Worm (Caenorhabditis elegans) whole organism, L3 larva: ENCODE data around the gene ife-2.

ENCODE experiments used
- R02D3.7 ChIP-seq: fragments of 150-350 bp; optimal IDR thresholded peaks from 2 replicates; lab custom pipeline; 2014; ENCODE audit warnings: missing biosample characterization, missing genetic modification characterization
- ZK546.5 ChIP-seq: sonication (generic microtip); optimal IDR thresholded peaks from 2 replicates; lab custom pipeline; 2017; ENCODE audit warnings: missing biosample characterization, missing genetic modification characterization
- aly-2 ChIP-seq: fragments of 150-350 bp; optimal IDR thresholded peaks from 2 replicates; lab custom pipeline; 2014; ENCODE audit warnings: missing biosample characterization, missing genetic modification characterization
- ama-1 ChIP-seq: fragments of 150-350 bp; optimal IDR thresholded peaks from 2 replicates; lab custom pipeline; 2018
- ceh-16 ChIP-seq: sonication (generic microtip); optimal IDR thresholded peaks from 2 replicates; lab custom pipeline; 2017; ENCODE audit warnings: missing biosample characterization, missing genetic modification characterization
- ceh-82 ChIP-seq: fragments of 150-350 bp; optimal IDR thresholded peaks from 2 replicates; lab custom pipeline; 2014; ENCODE audit warnings: missing biosample characterization, missing genetic modification characterization
- ceh-9 ChIP-seq: sonication (generic microtip); optimal IDR thresholded peaks from 2 replicates; lab custom pipeline; 2018; ENCODE audit warnings: missing biosample characterization, missing genetic modification characterization
- daf-12 ChIP-seq: fragments of 150-350 bp; optimal IDR thresholded peaks from 2 replicates; lab custom pipeline; 2014; ENCODE audit warnings: missing biosample characterization, missing genetic modification reagents, missing genetic modification characterization
- elt-1 ChIP-seq: fragments of 150-350 bp; optimal IDR thresholded peaks from 2 replicates; lab custom pipeline; 2014; ENCODE audit warnings: missing biosample characterization, missing genetic modification characterization
- elt-3 ChIP-seq, 3 experiments: fragments of 150-350 bp in 1 of 3; sonication (generic microtip) in 2 of 3; optimal IDR thresholded peaks; 2 replicates in 2 of 3; 4 replicates in 1 of 3; lab custom pipeline; 2014 to 2017; ENCODE audit warnings: missing biosample characterization in 3 of 3, missing genetic modification characterization in 3 of 3
- hmg-11 ChIP-seq: sonication (generic microtip); optimal IDR thresholded peaks from 2 replicates; lab custom pipeline; 2016; ENCODE audit warnings: missing genetic modification characterization, missing compliant biosample characterization
- lin-15B ChIP-seq: fragments of 150-350 bp; optimal IDR thresholded peaks from 2 replicates; lab custom pipeline; 2014; ENCODE audit warnings: missing biosample characterization, missing genetic modification characterization
- lin-39 ChIP-seq: fragments of 150-350 bp; optimal IDR thresholded peaks from 2 replicates; lab custom pipeline; 2018; ENCODE audit warnings: missing biosample characterization, missing genetic modification reagents, missing genetic modification characterization
- lsy-12 ChIP-seq: sonication (generic microtip); optimal IDR thresholded peaks from 2 replicates; lab custom pipeline; 2016; ENCODE audit warnings: mild to moderate bottlenecking, missing genetic modification characterization, missing compliant biosample characterization
- mdl-1 ChIP-seq: fragments of 150-350 bp; optimal IDR thresholded peaks from 2 replicates; lab custom pipeline; 2014; ENCODE audit warnings: missing biosample characterization, missing genetic modification characterization
- mml-1 ChIP-seq: fragments of 150-350 bp; sonication (generic microtip); optimal IDR thresholded peaks from 3 replicates; lab custom pipeline; 2014; ENCODE audit warnings: missing biosample characterization, missing genetic modification characterization
- nfya-1 ChIP-seq: sonication (generic microtip); optimal IDR thresholded peaks from 2 replicates; lab custom pipeline; 2017; ENCODE audit warnings: missing genetic modification characterization, mild to moderate bottlenecking, missing compliant biosample characterization, antibody characterized with exemption, moderate library complexity; ENCODE audit not compliant: insufficient read depth
- nhr-11 ChIP-seq: fragments of 150-350 bp; optimal IDR thresholded peaks from 2 replicates; lab custom pipeline; 2014; ENCODE audit warnings: missing biosample characterization, missing genetic modification characterization
- nhr-12 ChIP-seq: fragments of 150-350 bp; optimal IDR thresholded peaks from 2 replicates; lab custom pipeline; 2014; ENCODE audit warnings: missing biosample characterization, missing genetic modification characterization
- nhr-23 ChIP-seq: fragments of 150-350 bp; optimal IDR thresholded peaks from 2 replicates; lab custom pipeline; 2014; ENCODE audit warnings: missing biosample characterization, missing genetic modification reagents, missing genetic modification characterization
- nhr-237 ChIP-seq: fragments of 150-350 bp; optimal IDR thresholded peaks from 2 replicates; lab custom pipeline; 2014; ENCODE audit warnings: missing biosample characterization, missing genetic modification characterization
- nhr-25 ChIP-seq: sonication (generic microtip); optimal IDR thresholded peaks from 2 replicates; lab custom pipeline; 2017; ENCODE audit warnings: missing biosample characterization, missing genetic modification characterization
- nhr-28 ChIP-seq: fragments of 150-350 bp; optimal IDR thresholded peaks from 2 replicates; lab custom pipeline; 2014; ENCODE audit warnings: missing biosample characterization, missing genetic modification characterization
- nhr-43 ChIP-seq: sonication (generic microtip); optimal IDR thresholded peaks from 2 replicates; lab custom pipeline; 2016; ENCODE audit warnings: mild to moderate bottlenecking, missing genetic modification characterization, missing compliant biosample characterization; ENCODE audit not compliant: poor library complexity, severe bottlenecking
- nhr-76 ChIP-seq: fragments of 150-350 bp; sonication (generic microtip); optimal IDR thresholded peaks from 5 replicates; lab custom pipeline; 2014; ENCODE audit warnings: missing biosample characterization, missing genetic modification characterization
- nhr-77 ChIP-seq: fragments of 150-350 bp; optimal IDR thresholded peaks from 2 replicates; lab custom pipeline; 2014; ENCODE audit warnings: missing biosample characterization, missing genetic modification characterization
- pha-4 ChIP-seq: fragments of 150-350 bp; optimal IDR thresholded peaks from 2 replicates; lab custom pipeline; 2014; ENCODE audit warnings: missing biosample characterization, missing genetic modification reagents, missing genetic modification characterization
- pqm-1 ChIP-seq: fragments of 150-350 bp; optimal IDR thresholded peaks from 2 replicates; lab custom pipeline; 2017; ENCODE audit warnings: missing biosample characterization, missing genetic modification characterization, inconsistent platforms
- sea-2 ChIP-seq: fragments of 150-350 bp; sonication (generic microtip); optimal IDR thresholded peaks from 4 replicates; lab custom pipeline; 2014; ENCODE audit warnings: missing biosample characterization, missing genetic modification reagents, missing genetic modification characterization
- skn-1 ChIP-seq: fragments of 150-350 bp; optimal IDR thresholded peaks from 2 replicates; lab custom pipeline; 2014; ENCODE audit warnings: missing biosample characterization, missing genetic modification characterization
- snpc-4 ChIP-seq: fragments of 150-350 bp; optimal IDR thresholded peaks from 2 replicates; lab custom pipeline; 2014; ENCODE audit warnings: missing biosample characterization, missing genetic modification characterization
- unc-39 ChIP-seq: sonication (generic microtip); optimal IDR thresholded peaks from 4 replicates; lab custom pipeline; 2017; ENCODE audit warnings: missing biosample characterization, missing genetic modification characterization
- ztf-4 ChIP-seq: fragments of 150-350 bp; optimal IDR thresholded peaks from 2 replicates; lab custom pipeline; 2014; ENCODE audit warnings: missing biosample characterization, missing genetic modification characterization

ife-2 gene

ce11 chrX:394709-395108 is 12.2 kb upstream of the ife-2 start, which contains the start of gene R04A9.7:
TSS of gene R04A9.7 (minus strand) at chrX:394892.
- TF ChIP-seq mml-1 (tag; lab: Kevin White, UChicago) (no peak), lsy-12 (tag; lab: Kevin White, UChicago) (no peak), nhr-11 (no peak), snpc-4 (tag; lab: Kevin White, UChicago) (no peak), elt-1 (tag; lab: Kevin White, UChicago) (no peak), ztf-4 (tag; lab: Kevin White, UChicago) (no peak), R02D3.7 (tag; lab: Kevin White, UChicago) (no peak), sea-2 (GFP tag; lab: Kevin White, UChicago) (no peak), ceh-82 (tag; lab: Kevin White, UChicago) (no peak), nhr-43 (no peak), ama-1 (lab: Kevin White, UChicago) (no peak), nhr-76 (tag; lab: Kevin White, UChicago) (no peak), nhr-23 (tag; lab: Kevin White, UChicago) (no peak), mdl-1 (tag; lab: Kevin White, UChicago) (no peak), nhr-77 (tag; lab: Kevin White, UChicago) (no peak), nhr-28 (no peak), nhr-25 (tag; lab: Kevin White, UChicago) (no peak), unc-39 (tag; lab: Kevin White, UChicago) (no peak), pha-4 (tag; lab: Kevin White, UChicago) (no peak)

DNA sequence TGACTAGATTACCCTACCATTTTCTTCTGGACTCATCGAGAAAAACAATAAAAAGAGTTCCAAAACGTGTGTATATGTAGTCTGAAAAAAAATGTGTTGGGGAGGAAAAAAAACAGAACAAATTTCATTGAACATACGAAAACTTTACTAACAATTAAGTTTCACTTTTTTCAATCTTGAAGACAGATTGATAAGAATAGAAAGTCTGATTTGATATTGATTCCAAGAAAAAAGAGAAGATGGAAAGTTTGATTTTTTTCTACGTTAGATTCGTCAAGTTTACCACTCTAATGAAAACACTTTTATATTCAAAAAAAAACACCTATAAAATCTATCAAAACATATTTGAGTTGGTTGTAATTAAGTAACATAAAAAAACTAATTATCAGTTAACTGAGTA is 8.0 kb upstream of the ife-2 start, which contains the start of gene R04A9.9:
Gene R04A9.9 (minus strand): TSS at position 101 of the 400 bp plus-strand sequence.
- TF ChIP-seq R02D3.7 (tag; lab: Kevin White, UChicago): no peak

- TF ChIP-seq sea-2 (GFP tag; lab: Kevin White, UChicago): no peak
Measured at ce11 chrX:389566-389965, 7.1 kb upstream of the ife-2 start.

DNA sequence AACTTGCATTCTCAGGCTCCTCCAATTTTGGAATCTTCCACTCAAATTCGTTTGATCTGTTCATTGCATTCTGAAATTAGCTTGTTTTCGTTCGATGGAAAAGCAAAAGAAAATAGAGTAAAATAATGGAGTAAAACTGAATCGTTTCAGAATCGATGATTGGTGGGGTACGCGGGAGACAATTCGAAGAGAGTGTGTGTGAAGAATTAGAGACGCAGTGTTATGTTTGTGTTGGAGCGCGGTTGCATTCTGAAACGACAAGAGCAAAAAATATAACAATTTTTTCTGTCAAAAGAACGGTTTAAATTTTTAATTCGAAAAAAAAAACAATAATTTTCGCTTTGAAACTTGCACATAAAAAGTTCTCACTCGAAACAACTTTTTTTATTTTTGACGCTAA is 6.2 kb upstream of the ife-2 start, which contains the start of gene ceh-93:
Gene ceh-93 (minus strand): TSS at position 70 of the 400 bp plus-strand sequence.
- no peak for TF ChIP-seq aly-2 (tag; lab: Kevin White, UChicago)
- TF ChIP-seq elt-3 (tag; optimal IDR thresholded peaks at IDR 0.05; lab: Kevin White, UChicago): no peak
- TF ChIP-seq ceh-16: no peak
- TF ChIP-seq lin-15B: peak; percentile 37
- TF ChIP-seq hmg-11 (tag; lab: Kevin White, UChicago): peak; percentile 43
- TF ChIP-seq nfya-1 (tag; lab: Kevin White, UChicago): peak; percentile 97
- TF ChIP-seq pha-4 (tag; lab: Kevin White, UChicago): no peak

DNA sequence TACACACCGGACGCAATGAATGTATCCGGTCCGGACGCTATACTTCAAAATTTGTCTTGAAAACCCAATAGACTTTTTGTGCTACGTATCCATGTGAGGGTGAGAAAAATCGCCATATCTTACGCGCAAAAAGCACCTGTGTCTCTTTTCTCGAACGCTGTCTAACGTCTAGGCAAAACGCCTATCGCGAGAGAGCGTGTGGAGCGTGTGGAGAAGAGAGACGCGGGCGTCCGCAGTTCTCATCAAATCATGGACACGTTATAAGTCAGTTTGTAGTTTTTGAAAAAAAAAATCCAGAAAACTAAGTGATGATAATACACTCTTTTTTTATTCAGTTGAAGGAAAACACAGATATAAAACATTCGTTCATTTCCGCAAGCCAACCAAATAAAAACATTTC is 1.5 kb downstream of the ife-2 start:
- peak; percentile 3 for TF ChIP-seq pha-4 (tag; lab: Kevin White, UChicago)
- peak; percentile 56 for TF ChIP-seq hmg-11 (tag; lab: Kevin White, UChicago)
- peak; percentile 1 for TF ChIP-seq lin-15B
- no peak for TF ChIP-seq nfya-1 (tag; lab: Kevin White, UChicago)
- TF ChIP-seq, all 47 proteins: peak for 3

DNA sequence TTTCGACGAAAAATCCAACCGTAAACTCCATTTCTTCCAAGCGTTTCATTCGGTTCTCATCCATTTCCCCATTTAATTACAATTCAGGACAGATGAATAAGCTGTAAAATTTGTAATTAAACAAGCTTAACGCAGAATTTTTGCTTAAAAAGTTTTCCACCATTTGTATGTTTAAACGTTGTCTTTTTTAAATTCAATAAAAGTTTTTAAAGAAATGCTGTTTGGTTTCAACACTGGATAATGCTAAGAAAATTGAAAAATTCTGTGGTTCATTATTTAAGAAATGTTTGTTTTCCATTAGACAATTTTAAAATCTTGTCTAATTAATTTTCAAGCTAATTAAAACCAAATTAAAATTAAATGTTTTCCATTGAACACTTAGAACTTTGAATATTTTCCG is 2.0 kb downstream of the ife-2 start, which contains the start of gene R04A9.3:
Gene R04A9.3 (minus strand): TSS at position 101 of the 400 bp plus-strand sequence.
- TF ChIP-seq lin-39 (tag; lab: Kevin White, UChicago): no peak
- TF ChIP-seq daf-12 (tag; lab: Kevin White, UChicago): no peak
- TF ChIP-seq nhr-23 (tag; lab: Kevin White, UChicago): no peak
- TF ChIP-seq pqm-1 (tag; lab: Kevin White, UChicago): no peak

DNA sequence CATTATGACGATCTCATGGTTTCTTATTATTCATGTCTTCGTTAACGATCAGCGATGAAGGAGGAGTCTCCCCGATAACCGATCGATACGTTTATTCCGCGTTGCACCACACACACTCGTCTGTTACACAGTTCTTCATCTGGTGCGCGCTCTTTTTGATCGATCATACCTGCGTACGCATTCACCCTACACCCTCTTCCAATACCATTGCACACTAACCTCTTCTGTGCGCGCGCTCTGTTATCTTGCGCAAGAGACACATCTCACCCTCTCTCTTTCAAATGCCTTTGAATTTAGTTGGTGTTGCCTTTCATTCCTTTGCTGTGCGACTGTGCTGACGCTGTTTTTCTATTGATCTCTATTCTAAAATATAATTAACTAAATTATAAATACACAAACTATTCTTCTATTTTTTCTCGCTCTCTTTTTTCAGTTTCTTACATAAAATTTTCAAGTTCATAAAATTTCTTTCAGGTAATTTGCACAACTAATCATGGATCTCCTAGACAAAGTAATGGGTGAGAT is 10.7 kb downstream of the ife-2 start, which contains the start of gene nrde-3:
Gene nrde-3 (plus strand): TSS at position 475 of the 525 bp plus-strand sequence.
- TF ChIP-seq nhr-12 (tag; lab: Kevin White, UChicago) (no peak), lin-15B (no peak), ceh-9 (tag; lab: Kevin White, UChicago) (no peak), ZK546.5 (tag; lab: Kevin White, UChicago) (no peak), nhr-237 (tag; lab: Kevin White, UChicago) (no peak), skn-1 (tag; lab: Kevin White, UChicago) (no peak), snpc-4 (tag; lab: Kevin White, UChicago) (no peak), mml-1 (tag; lab: Kevin White, UChicago) (no peak)
